Fruit fly (Drosophila melanogaster) S2 (cell line): ENCODE results near the gene Pli.

ENCODE experiments used
- CG8478 ChIP-seq: fragments of >200 bp; optimal IDR thresholded peaks from 2 replicates; lab custom pipeline; 2018
- CTCF ChIP-seq, 2 experiments: fragments of >200 bp; optimal IDR thresholded peaks; 2 replicates each; lab custom pipeline; 2018

DNA sequence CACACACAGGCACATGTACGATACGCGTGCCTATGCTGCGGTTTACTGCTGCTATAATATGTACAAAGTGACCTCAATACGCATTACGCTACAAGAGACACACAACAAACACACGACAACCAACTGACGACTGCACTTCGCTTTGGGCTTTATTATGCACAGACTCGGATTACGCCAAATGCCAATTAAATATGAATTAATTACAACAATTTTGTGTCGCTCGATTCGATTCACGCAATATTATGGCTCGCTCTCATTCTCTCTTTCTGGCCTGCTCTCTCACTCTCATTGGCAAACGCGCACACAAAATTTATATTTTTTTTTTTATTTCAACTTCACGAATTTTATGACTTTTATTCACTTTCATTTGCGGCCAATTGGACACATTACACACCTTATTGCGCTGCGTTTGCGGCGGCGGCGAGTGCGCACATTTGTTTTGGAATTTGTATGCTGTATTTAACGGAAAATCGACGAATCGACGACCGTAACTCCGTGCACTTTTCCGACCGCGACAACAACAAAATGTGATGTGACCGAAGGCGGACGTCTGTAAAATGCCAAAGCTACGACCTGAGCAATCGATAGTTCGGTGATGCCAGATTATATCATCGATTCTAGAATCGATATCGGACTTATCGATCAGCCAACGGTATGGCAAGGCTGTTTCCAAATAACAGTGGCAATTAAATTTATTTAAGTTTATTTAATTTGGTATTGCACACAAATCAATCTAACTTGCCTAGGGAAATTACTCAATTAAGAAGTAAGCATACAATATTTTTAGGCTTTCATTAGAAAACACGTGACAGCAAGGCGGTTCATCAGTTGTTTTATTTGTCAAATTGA lies 32.9 kb upstream of the Pli start, which contains the start of the genes sba and CG31141:
- TF ChIP-seq CG8478 (lab: Kevin White, UChicago), result no peak
- TF ChIP-seq CTCF (optimal IDR thresholded peaks at IDR 0.05; lab: Kevin White, UChicago), result peak; percentile 9 to 50
